Worm (Caenorhabditis elegans) whole organism, L3 larva: ENCODE measurements around the gene F47B8.18.

Experiments used
- ama-1 ChIP-seq: fragments of 150-350 bp; optimal IDR thresholded peaks from 2 replicates; lab custom pipeline; 2018
- ceh-28 ChIP-seq: fragments of 150-350 bp; optimal IDR thresholded peaks from 2 replicates; lab custom pipeline; 2014; ENCODE audit warnings: missing biosample characterization, missing genetic modification reagents, missing genetic modification characterization
- hmg-11 ChIP-seq: sonication (generic microtip); optimal IDR thresholded peaks from 2 replicates; lab custom pipeline; 2016; ENCODE audit warnings: missing genetic modification characterization, missing compliant biosample characterization
- lin-39 ChIP-seq: fragments of 150-350 bp; optimal IDR thresholded peaks from 2 replicates; lab custom pipeline; 2018; ENCODE audit warnings: missing biosample characterization, missing genetic modification reagents, missing genetic modification characterization
- pqm-1 ChIP-seq: fragments of 150-350 bp; optimal IDR thresholded peaks from 2 replicates; lab custom pipeline; 2017; ENCODE audit warnings: missing biosample characterization, missing genetic modification characterization, inconsistent platforms

- TF ChIP-seq lin-39 (no peak), ama-1 (lab: Kevin White, UChicago) (no peak), pqm-1 (tag; lab: Kevin White, UChicago) (no peak), ceh-28 (tag; lab: Kevin White, UChicago) (no peak), hmg-11 (no peak)
Measured at ce11 chrV:14317204-14317603, 8.1 kb downstream of the F47B8.18 start.
